Fruit fly (Drosophila melanogaster) whole organism, embryonic: ENCODE measurements around the gene CG5096.

ENCODE experiments used
- Abd-B ChIP-seq: fragments of 200-800 bp; sonication (Bioruptor generic); optimal IDR thresholded peaks from 2 replicates; lab custom pipeline; 2018; ENCODE audit warnings: missing biosample characterization, mild to moderate bottlenecking, missing genetic modification characterization, moderate library complexity
- Aef1 ChIP-seq: fragments of 200-800 bp; sonication (Bioruptor generic); IDR thresholded peaks from 3 replicates; pipeline ENCODE4 v1.3.6; 2022; ENCODE audit warnings: missing biosample characterization, missing genetic modification characterization
- Antp ChIP-seq: fragments of 200-800 bp; sonication (Bioruptor generic); optimal IDR thresholded peaks from 3 replicates; lab custom pipeline; 2016; ENCODE audit warnings: missing biosample characterization, missing genetic modification characterization
- BtbVII ChIP-seq: fragments of 200-800 bp; sonication (Bioruptor generic); optimal IDR thresholded peaks from 3 replicates; lab custom pipeline; 2017; ENCODE audit warnings: missing biosample characterization, mild to moderate bottlenecking, missing genetic modification characterization
- CG10267 ChIP-seq: fragments of 200-800 bp; sonication (Bioruptor generic); optimal IDR thresholded peaks from 2 replicates; lab custom pipeline; 2018; ENCODE audit warnings: missing biosample characterization, mild to moderate bottlenecking, missing genetic modification characterization, moderate library complexity
- CG11085 ChIP-seq: fragments of 200-800 bp; sonication (Bioruptor generic); IDR thresholded peaks from 2 replicates; pipeline ENCODE4 v1.3.6; 2022; ENCODE audit warnings: missing biosample characterization, missing genetic modification characterization
- CG11504 ChIP-seq: fragments of 200-800 bp; sonication (Bioruptor generic); optimal IDR thresholded peaks from 3 replicates; lab custom pipeline; 2019; ENCODE audit warnings: missing biosample characterization, mild to moderate bottlenecking, missing genetic modification characterization, moderate library complexity
- CG12219 ChIP-seq: fragments of 200-800 bp; sonication (Bioruptor generic); optimal IDR thresholded peaks from 3 replicates; lab custom pipeline; 2018; ENCODE audit warnings: missing biosample characterization, mild to moderate bottlenecking, missing genetic modification characterization
- CG12299 ChIP-seq: fragments of 200-800 bp; sonication (Bioruptor generic); optimal IDR thresholded peaks from 2 replicates; lab custom pipeline; 2018; ENCODE audit warnings: missing biosample characterization, mild to moderate bottlenecking, missing genetic modification characterization
- CG13287 ChIP-seq: fragments of 200-800 bp; sonication (Bioruptor generic); IDR thresholded peaks from 2 replicates; pipeline ENCODE4 v1.3.6; 2022; ENCODE audit warnings: missing biosample characterization, missing genetic modification characterization; ENCODE audit not compliant: partially characterized antibody
- CG15479 ChIP-seq: fragments of 200-800 bp; sonication (Bioruptor generic); optimal IDR thresholded peaks from 3 replicates; lab custom pipeline; 2019; ENCODE audit warnings: missing biosample characterization, mild to moderate bottlenecking, missing genetic modification characterization, moderate library complexity
- CG30403 ChIP-seq: fragments of 200-800 bp; sonication (Bioruptor generic); optimal IDR thresholded peaks from 3 replicates; lab custom pipeline; 2016; ENCODE audit warnings: missing biosample characterization, missing genetic modification characterization
- CG32767 ChIP-seq: fragments of 200-800 bp; sonication (Bioruptor generic); IDR thresholded peaks from 2 replicates; pipeline ENCODE4 v1.3.6; 2022; ENCODE audit warnings: missing biosample characterization, missing genetic modification characterization
- CG33557 ChIP-seq: fragments of 200-800 bp; sonication (Bioruptor generic); optimal IDR thresholded peaks from 2 replicates; lab custom pipeline; 2019; ENCODE audit warnings: missing biosample characterization, mild to moderate bottlenecking, missing genetic modification characterization, moderate library complexity
- CG34422 ChIP-seq: fragments of 200-800 bp; sonication (Bioruptor generic); IDR thresholded peaks from 3 replicates; pipeline ENCODE4 v1.3.6; 2022; ENCODE audit warnings: missing biosample characterization, missing genetic modification characterization
- CG4328 ChIP-seq: fragments of 200-800 bp; sonication (Bioruptor generic); optimal IDR thresholded peaks from 3 replicates; lab custom pipeline; 2017; ENCODE audit warnings: missing biosample characterization, missing genetic modification reagents, missing genetic modification characterization
- CG5245 ChIP-seq: fragments of 200-800 bp; sonication (Bioruptor generic); optimal IDR thresholded peaks from 3 replicates; lab custom pipeline; 2016; ENCODE audit warnings: missing biosample characterization, missing genetic modification characterization
- CG6272 ChIP-seq: fragments of 200-800 bp; sonication (Bioruptor generic); IDR thresholded peaks from 2 replicates; pipeline ENCODE4 v1.3.6; 2022; ENCODE audit warnings: missing biosample characterization, missing genetic modification characterization
- CG6683 ChIP-seq: fragments of 200-800 bp; sonication (Bioruptor generic); optimal IDR thresholded peaks from 2 replicates; lab custom pipeline; 2017; ENCODE audit warnings: missing biosample characterization, mild to moderate bottlenecking, missing genetic modification characterization, missing genetic modification reagents
- CG6689 ChIP-seq: fragments of 200-800 bp; sonication (Bioruptor generic); IDR thresholded peaks from 2 replicates; pipeline ENCODE4 v1.3.6; 2022; ENCODE audit warnings: missing biosample characterization, missing genetic modification characterization
- CG7928 ChIP-seq: fragments of 200-800 bp; sonication (Bioruptor generic); optimal IDR thresholded peaks from 2 replicates; lab custom pipeline; 2017; ENCODE audit warnings: missing biosample characterization, mild to moderate bottlenecking, missing genetic modification characterization
- MTF-1 ChIP-seq: fragments of 200-800 bp; sonication (Bioruptor generic); optimal IDR thresholded peaks from 2 replicates; lab custom pipeline; 2018; ENCODE audit warnings: missing biosample characterization, mild to moderate bottlenecking, missing genetic modification characterization, borderline replicate concordance
- NC2α ChIP-seq: fragments of 200-800 bp; sonication (Bioruptor generic); optimal IDR thresholded peaks from 2 replicates; lab custom pipeline; 2016; ENCODE audit warnings: missing biosample characterization, missing genetic modification characterization
- Neu2 ChIP-seq: fragments of 200-800 bp; sonication (Bioruptor generic); optimal IDR thresholded peaks from 3 replicates; lab custom pipeline; 2016; ENCODE audit warnings: missing biosample characterization, missing genetic modification characterization, borderline replicate concordance
- Oaz ChIP-seq: fragments of 200-800 bp; sonication (Bioruptor generic); IDR thresholded peaks from 2 replicates; pipeline ENCODE4 v1.3.6; 2022; ENCODE audit warnings: missing biosample characterization, missing genetic modification characterization
- Opbp ChIP-seq: fragments of 200-800 bp; sonication (Bioruptor generic); IDR thresholded peaks from 3 replicates; pipeline ENCODE4 v1.3.6; 2022; ENCODE audit warnings: missing biosample characterization, missing genetic modification characterization; ENCODE audit not compliant: partially characterized antibody
- ash1 ChIP-seq: fragments of 200-800 bp; sonication (Bioruptor generic); optimal IDR thresholded peaks from 2 replicates; lab custom pipeline; 2018; ENCODE audit warnings: missing biosample characterization, mild to moderate bottlenecking, missing genetic modification characterization
- bab2 ChIP-seq: fragments of 200-800 bp; sonication (Bioruptor generic); optimal IDR thresholded peaks from 2 replicates; lab custom pipeline; 2016; ENCODE audit warnings: missing biosample characterization, missing genetic modification characterization
- chinmo ChIP-seq: fragments of 200-800 bp; sonication (Bioruptor generic); IDR thresholded peaks from 4 replicates; pipeline ENCODE4 v1.3.6; 2022; ENCODE audit warnings: missing biosample characterization, missing genetic modification characterization; ENCODE audit not compliant: partially characterized antibody
- ci ChIP-seq: fragments of 200-800 bp; sonication (Bioruptor generic); IDR thresholded peaks from 3 replicates; pipeline ENCODE4 v1.3.6; 2022; ENCODE audit warnings: missing biosample characterization, missing genetic modification characterization
- crc ChIP-seq: fragments of 200-800 bp; sonication (Bioruptor generic); optimal IDR thresholded peaks from 2 replicates; lab custom pipeline; 2016; ENCODE audit warnings: missing biosample characterization, missing genetic modification characterization
- croc ChIP-seq: fragments of 200-800 bp; sonication (Bioruptor generic); conservative IDR thresholded peaks from 3 replicates; pipeline ENCODE4 v1.3.6; 2022; ENCODE audit warnings: missing biosample characterization, missing genetic modification characterization
- dmrt99B ChIP-seq: fragments of 200-800 bp; sonication (Bioruptor generic); optimal IDR thresholded peaks from 2 replicates; lab custom pipeline; 2018; ENCODE audit warnings: missing biosample characterization, mild to moderate bottlenecking, missing genetic modification characterization, moderate library complexity
- esg ChIP-seq: fragments of 200-800 bp; sonication (Bioruptor generic); conservative IDR thresholded peaks from 2 replicates; pipeline ENCODE4 v1.3.6; 2022; ENCODE audit warnings: missing biosample characterization, missing genetic modification characterization
- fd3F ChIP-seq: fragments of 200-800 bp; sonication (Bioruptor generic); optimal IDR thresholded peaks from 2 replicates; lab custom pipeline; 2018; ENCODE audit warnings: missing biosample characterization, mild to moderate bottlenecking, missing genetic modification characterization, moderate library complexity
- gem ChIP-seq: fragments of 200-800 bp; sonication (Bioruptor generic); optimal IDR thresholded peaks from 2 replicates; lab custom pipeline; 2019; ENCODE audit warnings: missing biosample characterization, mild to moderate bottlenecking, missing genetic modification characterization, moderate library complexity
- gt ChIP-seq: fragments of 200-800 bp; sonication (Bioruptor generic); IDR thresholded peaks from 2 replicates; pipeline ENCODE4 v1.3.6; 2022; ENCODE audit warnings: missing biosample characterization, missing genetic modification characterization
- ham ChIP-seq: fragments of 200-800 bp; sonication (Bioruptor generic); IDR thresholded peaks from 2 replicates; pipeline ENCODE4 v1.3.6; 2022; ENCODE audit warnings: missing biosample characterization, missing genetic modification characterization
- lov ChIP-seq, 2 experiments: fragments of 200-800 bp in 1 of 2; fragments of >200 bp in 1 of 2; sonication (Bioruptor generic) in 1 of 2; IDR thresholded peaks in 1 of 2; optimal IDR thresholded peaks in 1 of 2; 2 replicates in 1 of 2; 3 replicates in 1 of 2; pipeline versions ENCODE4 v1.3.6 to Lab custom; 2017 to 2022; ENCODE audit warnings: missing biosample characterization in 1 of 2, missing genetic modification characterization in 1 of 2
- maf-S ChIP-seq: fragments of 200-800 bp; sonication (Bioruptor generic); optimal IDR thresholded peaks from 2 replicates; lab custom pipeline; 2016; ENCODE audit warnings: missing biosample characterization, missing genetic modification characterization
- nau ChIP-seq: fragments of 200-800 bp; sonication (Bioruptor generic); optimal IDR thresholded peaks from 3 replicates; lab custom pipeline; 2017; ENCODE audit warnings: missing biosample characterization, mild to moderate bottlenecking, missing genetic modification characterization, missing genetic modification reagents
- oc ChIP-seq: fragments of 200-800 bp; sonication (Bioruptor generic); optimal IDR thresholded peaks from 2 replicates; lab custom pipeline; 2018; ENCODE audit warnings: missing biosample characterization, mild to moderate bottlenecking, missing genetic modification characterization, moderate library complexity
- pb ChIP-seq: fragments of 200-800 bp; sonication (Bioruptor generic); optimal IDR thresholded peaks from 3 replicates; lab custom pipeline; 2016; ENCODE audit warnings: missing biosample characterization, missing genetic modification characterization
- run ChIP-seq: fragments of 200-800 bp; sonication (Bioruptor generic); optimal IDR thresholded peaks from 3 replicates; lab custom pipeline; 2018; ENCODE audit warnings: missing biosample characterization, mild to moderate bottlenecking, missing genetic modification characterization
- seq ChIP-seq: fragments of 200-800 bp; sonication (Bioruptor generic); IDR thresholded peaks from 2 replicates; pipeline ENCODE4 v1.3.6; 2022; ENCODE audit warnings: missing biosample characterization, missing genetic modification characterization
- shn ChIP-seq: fragments of 200-800 bp; sonication (Bioruptor generic); optimal IDR thresholded peaks from 3 replicates; lab custom pipeline; 2016; ENCODE audit warnings: missing biosample characterization, missing genetic modification characterization
- sug ChIP-seq: fragments of 200-800 bp; optimal IDR thresholded peaks from 2 replicates; lab custom pipeline; 2019; ENCODE audit warnings: missing biosample characterization, mild to moderate bottlenecking, missing genetic modification characterization, moderate library complexity
- tap ChIP-seq: fragments of 200-800 bp; optimal IDR thresholded peaks from 3 replicates; lab custom pipeline; 2019; ENCODE audit warnings: missing biosample characterization, mild to moderate bottlenecking, missing genetic modification characterization, moderate library complexity
- trh ChIP-seq: fragments of 200-800 bp; sonication (Bioruptor generic); optimal IDR thresholded peaks from 2 replicates; lab custom pipeline; 2016; ENCODE audit warnings: missing biosample characterization, missing genetic modification characterization
- unpg ChIP-seq: fragments of 200-800 bp; sonication (Bioruptor generic); optimal IDR thresholded peaks from 3 replicates; lab custom pipeline; 2018; ENCODE audit warnings: missing biosample characterization, mild to moderate bottlenecking, missing genetic modification characterization, moderate library complexity

The CG5096 gene

dm6 chr2L:10428528-10428927 lies 46.5 kb downstream of the CG5096 start, which contains the start of gene CG5188 (continued):
- no peak for TF ChIP-seq run (tag; lab: Kevin White, UChicago)
- TF ChIP-seq maf-S: no peak
- TF ChIP-seq croc (GFP tag; lab: Robert Waterston, UW): no peak
- peak; percentile 73; the same call in 2 of the 3 replicates for TF ChIP-seq ci (GFP tag; lab: Robert Waterston, UW)
- no peak for TF ChIP-seq ash1 (GFP tag; lab: Kevin White, UChicago)
- peak; percentile 7 for TF ChIP-seq CG5245 (GFP tag; lab: Kevin White, UChicago)
- TF ChIP-seq dmrt99B (tag; lab: Kevin White, UChicago): no peak
- TF ChIP-seq CG12219 (GFP tag; lab: Kevin White, UChicago): no peak
- no peak for TF ChIP-seq CG12299 (tag; lab: Kevin White, UChicago)
- peak; percentile 10 for TF ChIP-seq nau (GFP tag; lab: Kevin White, UChicago)
- TF ChIP-seq oc (tag; lab: Kevin White, UChicago): peak; percentile 14
- TF ChIP-seq CG11085: no peak; the same call in 1 of the 2 replicates
- no peak for TF ChIP-seq seq (GFP tag; lab: Robert Waterston, UW)
- peak; percentile 50 for TF ChIP-seq CG30403 (GFP tag; lab: Kevin White, UChicago)
- TF ChIP-seq CG13287 (GFP tag; lab: Robert Waterston, UW): peak; percentile 62; the same call in 1 of the 2 replicates
- TF ChIP-seq gem: peak; percentile 74
- TF ChIP-seq CG34422 (GFP tag; lab: Robert Waterston, UW): peak; percentile 63; the same call in 2 of the 3 replicates
- TF ChIP-seq esg (GFP tag; lab: Robert Waterston, UW): no peak
- no peak for TF ChIP-seq CG6683 (GFP tag; lab: Kevin White, UChicago)
- no peak for TF ChIP-seq trh (GFP tag; lab: Kevin White, UChicago)
- TF ChIP-seq bab2 (GFP tag; lab: Kevin White, UChicago): no peak
- TF ChIP-seq pb (GFP tag; lab: Kevin White, UChicago): no peak
- TF ChIP-seq BtbVII (GFP tag; lab: Kevin White, UChicago): no peak
- TF ChIP-seq CG6689 (GFP tag; lab: Robert Waterston, UW): peak; percentile 51
- no peak for TF ChIP-seq gt (GFP tag; lab: Robert Waterston, UW)
- TF ChIP-seq Antp (GFP tag; lab: Kevin White, UChicago): no peak
- no peak for TF ChIP-seq tap
- no peak for TF ChIP-seq CG32767
- no peak for TF ChIP-seq Abd-B (GFP tag; lab: Kevin White, UChicago)
- TF ChIP-seq shn (GFP tag; lab: Kevin White, UChicago): no peak
- TF ChIP-seq CG15479 (GFP tag; lab: Kevin White, UChicago): no peak
- 0 out of 4 replicates have a peak, but pooled peaks have one; percentile 20 for TF ChIP-seq chinmo
- no peak for TF ChIP-seq Oaz (GFP tag; lab: Robert Waterston, UW)
- TF ChIP-seq unpg (GFP tag; lab: Kevin White, UChicago): peak; percentile 54
- no peak for TF ChIP-seq Opbp (GFP tag; lab: Robert Waterston, UW)
- TF ChIP-seq ham (GFP tag; lab: Robert Waterston, UW): no peak
- no peak for TF ChIP-seq CG6272 (GFP tag; lab: Robert Waterston, UW)
- TF ChIP-seq Aef1: peak; percentile 45; the same call in 1 of the 3 replicates
- no peak for TF ChIP-seq fd3F
- peak; percentile 35 for TF ChIP-seq sug (tag; lab: Kevin White, UChicago)
- peak; percentile 64 for TF ChIP-seq CG10267 (tag; lab: Kevin White, UChicago)
- TF ChIP-seq NC2α (GFP tag; lab: Kevin White, UChicago): no peak
- peak; percentile 65 for TF ChIP-seq CG11504 (tag; lab: Kevin White, UChicago)
- no peak for TF ChIP-seq crc (GFP tag; lab: Kevin White, UChicago)
- TF ChIP-seq CG4328 (GFP tag; lab: Kevin White, UChicago): no peak
- TF ChIP-seq MTF-1: no peak
- no peak for TF ChIP-seq CG33557 (GFP tag; lab: Kevin White, UChicago)
- TF ChIP-seq CG7928 (GFP tag; lab: Kevin White, UChicago): no peak
- no peak for TF ChIP-seq Neu2
- no peak for TF ChIP-seq lov (optimal IDR thresholded peaks at IDR 0.05; lab: Kevin White, UChicago)
- TF ChIP-seq lov (GFP tag; IDR thresholded peaks at IDR 0.05; lab: Robert Waterston, UW): no peak
